Worm (Caenorhabditis elegans) whole organism, midembryonic: Measurements from ENCODE around the gene C55B6.1.

Experiments used
- T22C8.4 ChIP-seq: fragments of 200-800 bp; sonication (Bioruptor generic); IDR thresholded peaks from 2 replicates; pipeline ENCODE4 v1.3.6; 2022; ENCODE audit warnings: missing genetic modification characterization, missing compliant biosample characterization
- cog-1 ChIP-seq: sonication (generic microtip); optimal IDR thresholded peaks from 2 replicates; lab custom pipeline; 2016; ENCODE audit warnings: missing genetic modification characterization, missing compliant biosample characterization
- flt-1 ChIP-seq: fragments of 200-800 bp; sonication (Bioruptor generic); IDR thresholded peaks from 2 replicates; pipeline ENCODE4 v1.3.6; 2022; ENCODE audit warnings: missing genetic modification characterization, missing compliant biosample characterization
- klf-2 ChIP-seq: fragments of 200-800 bp; sonication (Bioruptor generic); conservative IDR thresholded peaks from 2 replicates; pipeline ENCODE4 v1.3.6; 2022; ENCODE audit warnings: missing genetic modification reagents, missing genetic modification characterization, missing compliant biosample characterization
- med-1 ChIP-seq: sonication (generic microtip); optimal IDR thresholded peaks from 2 replicates; lab custom pipeline; 2017; ENCODE audit warnings: missing genetic modification characterization, mild to moderate bottlenecking, missing compliant biosample characterization, antibody characterized with exemption, missing genetic modification reagents; ENCODE audit not compliant: insufficient read depth
- ref-1 ChIP-seq: fragments of 200-800 bp; sonication (Bioruptor generic); conservative IDR thresholded peaks from 2 replicates; pipeline ENCODE4 v1.3.6; 2022; ENCODE audit warnings: missing genetic modification reagents, missing genetic modification characterization, missing compliant biosample characterization
- tab-1 ChIP-seq: fragments of 200-800 bp; sonication (Bioruptor generic); IDR thresholded peaks from 2 replicates; pipeline ENCODE4 v1.3.6; 2022; ENCODE audit warnings: missing genetic modification characterization, missing compliant biosample characterization
- ztf-23 ChIP-seq: fragments of 200-800 bp; sonication (Bioruptor generic); IDR thresholded peaks from 2 replicates; pipeline ENCODE4 v1.3.6; 2022; ENCODE audit warnings: missing genetic modification reagents, missing genetic modification characterization, missing compliant biosample characterization
- ztf-29 ChIP-seq: fragments of 200-800 bp; sonication (Bioruptor generic); IDR thresholded peaks from 2 replicates; pipeline ENCODE4 v1.3.6; 2022; ENCODE audit warnings: missing genetic modification reagents, missing genetic modification characterization, missing compliant biosample characterization

DNA sequence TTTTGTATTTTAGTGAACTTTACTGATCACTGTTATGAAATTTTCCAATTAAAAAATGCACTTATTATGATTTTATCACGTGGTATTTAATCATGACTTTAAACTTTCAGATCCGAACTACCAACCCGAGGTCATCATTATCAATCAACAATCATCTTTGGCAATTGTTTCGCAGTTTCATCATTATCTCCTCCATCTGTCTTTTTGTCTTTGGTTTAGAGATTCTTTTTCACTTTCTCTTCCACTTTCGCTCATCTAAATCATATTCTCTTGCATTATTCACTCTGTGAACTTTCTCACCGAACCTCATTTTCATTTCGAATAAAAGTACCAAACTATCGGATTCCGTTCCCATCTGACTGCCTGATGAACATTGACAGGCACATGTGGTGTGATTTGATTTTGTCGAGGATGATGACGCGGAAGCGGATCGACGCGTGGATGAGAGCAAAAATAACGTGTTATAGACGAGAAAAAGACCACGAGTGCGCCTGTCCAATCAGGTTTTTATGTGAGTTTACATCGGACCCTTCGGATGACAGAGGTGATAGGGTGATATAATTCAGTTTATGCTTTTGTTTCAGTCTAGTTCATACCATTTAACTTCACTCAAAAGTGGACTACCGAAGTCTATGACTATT lies 10.4 kb downstream of the C55B6.1 start:
- TF ChIP-seq flt-1 (GFP tag; lab: Robert Waterston, UW) (no peak), ref-1 (no peak), ztf-23 (GFP tag; lab: Robert Waterston, UW) (no peak), cog-1 (tag; lab: Kevin White, UChicago) (no peak), T22C8.4 (GFP tag; lab: Robert Waterston, UW) (no peak), tab-1 (GFP tag; lab: Robert Waterston, UW) (no peak), klf-2 (no peak), med-1 (no peak), ztf-29 (no peak)
